Fruit fly (Drosophila melanogaster): ENCODE measurements around the gene Kap-alpha1.

Gene Kap-alpha1

dm6 chr3L:19817807-19818531 is 10.9 kb downstream of the Kap-alpha1 start, which contains the start of the genes Fibp and Deaf1 (continued):
- TF ChIP-seq bcd (GFP tag; optimal IDR thresholded peaks at IDR 0.05) (peak; percentile 68), zfh2 (GFP tag; optimal IDR thresholded peaks at IDR 0.05) (peak; percentile 91), CG15479 (GFP tag; optimal IDR thresholded peaks at IDR 0.05) (no peak), ewg (GFP tag; optimal IDR thresholded peaks at IDR 0.05) (peak; percentile 99), CG10654 (GFP tag; optimal IDR thresholded peaks at IDR 0.05) (peak; percentile 68), YL-1 (GFP tag; optimal IDR thresholded peaks at IDR 0.05) (peak; percentile 53), crc (GFP tag; optimal IDR thresholded peaks at IDR 0.05) (peak; percentile 53), Elba2 (GFP tag; optimal IDR thresholded peaks at IDR 0.05) (peak; percentile 95), lab (GFP tag; optimal IDR thresholded peaks at IDR 0.05) (peak; percentile 64), h (optimal IDR thresholded peaks at IDR 0.05) (no peak), CG12659 (GFP tag; optimal IDR thresholded peaks at IDR 0.05) (peak; percentile 86), CG3407 (GFP tag; optimal IDR thresholded peaks at IDR 0.05) (peak; percentile 44), org-1 (GFP tag; optimal IDR thresholded peaks at IDR 0.05) (no peak), NC2α (GFP tag; optimal IDR thresholded peaks at IDR 0.05) (peak; percentile 40), CG4424 (GFP tag; optimal IDR thresholded peaks at IDR 0.05) (peak; percentile 81), Antp (GFP tag; optimal IDR thresholded peaks at IDR 0.05) (peak; percentile 85), MESR4 (GFP tag; optimal IDR thresholded peaks at IDR 0.05) (peak; percentile 82), scrt (GFP tag; optimal IDR thresholded peaks at IDR 0.05) (peak; percentile 29), vnd (GFP tag; IDR thresholded peaks at IDR 0.05; ENCODE audit: partially characterized antibody) (peak; percentile 99), chm (GFP tag; IDR thresholded peaks at IDR 0.05) (no peak), sens-2 (GFP tag; IDR thresholded peaks at IDR 0.05) (no peak), D19A (tag; optimal IDR thresholded peaks at IDR 0.05) (peak; percentile 41), CG2202 (tag; optimal IDR thresholded peaks at IDR 0.05) (no peak), jing (GFP tag; optimal IDR thresholded peaks at IDR 0.05) (no peak), Bgb (GFP tag; IDR thresholded peaks at IDR 0.05; ENCODE audit: partially characterized antibody) (peak; percentile 99), H15 (GFP tag; IDR thresholded peaks at IDR 0.05) (peak; percentile 68), bigmax (GFP tag; optimal IDR thresholded peaks at IDR 0.05) (no peak), shn (GFP tag; optimal IDR thresholded peaks at IDR 0.05) (peak; percentile 86), esg (GFP tag; conservative IDR thresholded peaks at IDR 0.05) (peak; percentile 46), CG2199 (GFP tag; IDR thresholded peaks at IDR 0.05) (no peak; the same call in 2 of the 3 replicates), Optix (GFP tag; IDR thresholded peaks at IDR 0.05) (no peak), CTCF (GFP tag; optimal IDR thresholded peaks at IDR 0.05) (no peak), CG10565 (GFP tag; optimal IDR thresholded peaks at IDR 0.05) (no peak), CG17328 (GFP tag; IDR thresholded peaks at IDR 0.05) (no peak), CG9932 (GFP tag; IDR thresholded peaks at IDR 0.05) (peak; percentile 96), CG15011 (GFP tag; optimal IDR thresholded peaks at IDR 0.05) (peak; percentile 19), inv (GFP tag; IDR thresholded peaks at IDR 0.05; ENCODE audit: partially characterized antibody) (peak; percentile 99), ken (GFP tag; IDR thresholded peaks at IDR 0.05) (peak; percentile 47; the same call in 1 of the 3 replicates), ro (GFP tag; IDR thresholded peaks at IDR 0.05) (no peak), Ets97D (GFP tag; optimal IDR thresholded peaks at IDR 0.05) (peak; percentile 72), pfk (GFP tag; optimal IDR thresholded peaks at IDR 0.05) (no peak), slp2 (GFP tag; optimal IDR thresholded peaks at IDR 0.05) (peak; percentile 51), z (GFP tag; IDR thresholded peaks at IDR 0.05) (no peak), cas (GFP tag; IDR thresholded peaks at IDR 0.05) (peak; percentile 32; the same call in 1 of the 2 replicates), lmd (GFP tag; IDR thresholded peaks at IDR 0.05) (peak; percentile 71; the same call in 1 of the 2 replicates), nerfin-2 (GFP tag; IDR thresholded peaks at IDR 0.05; ENCODE audit: partially characterized antibody) (peak; percentile 95), CG10209 (GFP tag; optimal IDR thresholded peaks at IDR 0.05) (peak; percentile 54), al (GFP tag; IDR thresholded peaks at IDR 0.05) (peak; percentile 71), lola (GFP tag; optimal IDR thresholded peaks at IDR 0.05) (peak in 1 of 3 experiments; percentile 82), CG6683 (GFP tag; optimal IDR thresholded peaks at IDR 0.05) (peak; percentile 16)

All from whole organism, embryonic.